Worm (Caenorhabditis elegans): Measurements from ENCODE around the gene ced-7.

ced-7 gene

ce11 chrIII:9616426-9616825 lies 36.5 kb upstream of the ced-7 start, which contains the start of gene hcp-3:
TSS of gene hcp-3 (minus strand) at chrIII:9616470.
- TF ChIP-seq tbx-8 (GFP tag; optimal IDR thresholded peaks at IDR 0.05), result no peak
- no peak for TF ChIP-seq nhr-237 (tag; optimal IDR thresholded peaks at IDR 0.05)
- TF ChIP-seq ztf-11 (tag; optimal IDR thresholded peaks at IDR 0.05), result no peak
- no peak for TF ChIP-seq ham-2 (GFP tag; optimal IDR thresholded peaks at IDR 0.05)
- TF ChIP-seq mls-2 (tag; optimal IDR thresholded peaks at IDR 0.05), result peak; percentile 44
- TF ChIP-seq drap-1 (GFP tag; optimal IDR thresholded peaks at IDR 0.05), result no peak
- no peak for TF ChIP-seq unc-62 (GFP tag; optimal IDR thresholded peaks at IDR 0.05)
- no peak for TF ChIP-seq snpc-4 (tag; optimal IDR thresholded peaks at IDR 0.05)
- TF ChIP-seq sem-2 (GFP tag; optimal IDR thresholded peaks at IDR 0.05), result no peak
- TF ChIP-seq ceh-83 (GFP tag; optimal IDR thresholded peaks at IDR 0.05), result no peak
- TF ChIP-seq flh-1 (GFP tag; optimal IDR thresholded peaks at IDR 0.05), result no peak
- TF ChIP-seq lin-32 (GFP tag; optimal IDR thresholded peaks at IDR 0.05), result no peak
- TF ChIP-seq nhr-76 (tag; optimal IDR thresholded peaks at IDR 0.05), result no peak
- no peak for TF ChIP-seq unc-39 (tag; optimal IDR thresholded peaks at IDR 0.05)
- no peak for TF ChIP-seq sptf-1 (tag; optimal IDR thresholded peaks at IDR 0.05)
- no peak for TF ChIP-seq nhr-28 (tag; optimal IDR thresholded peaks at IDR 0.05)
- TF ChIP-seq ces-1 (GFP tag; optimal IDR thresholded peaks at IDR 0.05), result peak; percentile 68
- TF ChIP-seq bed-3 (GFP tag; optimal IDR thresholded peaks at IDR 0.05), result no peak
- TF ChIP-seq zip-8 (tag; optimal IDR thresholded peaks at IDR 0.05), result no peak
- TF ChIP-seq lin-13 (tag; optimal IDR thresholded peaks at IDR 0.05), result peak; percentile 44
- no peak for TF ChIP-seq ceh-43 (GFP tag; optimal IDR thresholded peaks at IDR 0.05)
- no peak for TF ChIP-seq nhr-12 (tag; optimal IDR thresholded peaks at IDR 0.05)
- TF ChIP-seq mep-1 (tag; optimal IDR thresholded peaks at IDR 0.05), result peak; percentile 49
- TF ChIP-seq lsy-2 (tag; optimal IDR thresholded peaks at IDR 0.05), result peak; percentile 45
- TF ChIP-seq M03D4.4 (tag; optimal IDR thresholded peaks at IDR 0.05), result peak; percentile 7
- TF ChIP-seq cnd-1 (tag; optimal IDR thresholded peaks at IDR 0.05), result no peak
- TF ChIP-seq ceh-39 (tag; optimal IDR thresholded peaks at IDR 0.05), result no peak
- no peak for TF ChIP-seq pha-4 (tag; optimal IDR thresholded peaks at IDR 0.05)
- TF ChIP-seq nhr-2 (tag; optimal IDR thresholded peaks at IDR 0.05), result no peak
- no peak for TF ChIP-seq elt-3 (tag; optimal IDR thresholded peaks at IDR 0.05)
- TF ChIP-seq mab-5 (tag; optimal IDR thresholded peaks at IDR 0.05), result no peak
- no peak for TF ChIP-seq hlh-1 (tag; optimal IDR thresholded peaks at IDR 0.05)
- no peak for TF ChIP-seq blmp-1 (tag; optimal IDR thresholded peaks at IDR 0.05)
- TF ChIP-seq unc-120 (tag; optimal IDR thresholded peaks at IDR 0.05; ENCODE audit: poor library complexity, severe bottlenecking), result no peak
- TF ChIP-seq elt-1 (tag; optimal IDR thresholded peaks at IDR 0.05; ENCODE audit: borderline replicate concordance, insufficient read depth), result no peak

ce11 chrIII:9615114-9615513 lies 35.2 kb upstream of the ced-7 start:
- TF ChIP-seq nhr-12 (tag; optimal IDR thresholded peaks at IDR 0.05) (no peak), sptf-1 (tag; optimal IDR thresholded peaks at IDR 0.05) (no peak), drap-1 (GFP tag; optimal IDR thresholded peaks at IDR 0.05) (no peak), unc-120 (tag; optimal IDR thresholded peaks at IDR 0.05; ENCODE audit: poor library complexity, severe bottlenecking) (no peak), unc-39 (tag; optimal IDR thresholded peaks at IDR 0.05) (no peak), lsy-2 (tag; optimal IDR thresholded peaks at IDR 0.05) (no peak), flh-1 (GFP tag; optimal IDR thresholded peaks at IDR 0.05) (no peak)

ce11 chrIII:9614211-9614610 lies 34.3 kb upstream of the ced-7 start, which contains the start of the genes pri-1 and F58A4.6:
TSS of gene pri-1 (minus strand) at chrIII:9614281.
TSS of gene F58A4.6 (plus strand) at chrIII:9614482.
- TF ChIP-seq nhr-237 (tag; optimal IDR thresholded peaks at IDR 0.05), result peak; percentile 11
- peak; percentile 38 for TF ChIP-seq lsy-2 (tag; optimal IDR thresholded peaks at IDR 0.05)
- no peak for TF ChIP-seq ces-1 (GFP tag; optimal IDR thresholded peaks at IDR 0.05)

ce11 chrIII:9612097-9612496 lies 32.2 kb upstream of the ced-7 start, which contains the start of gene bbs-4:
TSS of gene bbs-4 (minus strand) at chrIII:9612197.
- TF ChIP-seq ztf-11 (tag; optimal IDR thresholded peaks at IDR 0.05), result no peak
- no peak for TF ChIP-seq ceh-43 (GFP tag; optimal IDR thresholded peaks at IDR 0.05)
- no peak for TF ChIP-seq zip-8 (tag; optimal IDR thresholded peaks at IDR 0.05)
- TF ChIP-seq tbx-8 (GFP tag; optimal IDR thresholded peaks at IDR 0.05), result no peak
- TF ChIP-seq bed-3 (GFP tag; optimal IDR thresholded peaks at IDR 0.05), result no peak
- TF ChIP-seq mls-2 (tag; optimal IDR thresholded peaks at IDR 0.05), result no peak
